Fruit fly (Drosophila melanogaster): ENCODE data around the gene Art6.

Gene Art6

dm6 chr3R:13901543-13901945 lies 44.1 kb downstream of the Art6 start, which contains the start of gene ems (continued):
- TF ChIP-seq CG7963 (GFP tag; IDR thresholded peaks at IDR 0.05; ENCODE audit: partially characterized antibody) (no peak), zf30C (GFP tag; optimal IDR thresholded peaks at IDR 0.05) (peak; percentile 17), ara (GFP tag; IDR thresholded peaks at IDR 0.05) (0 out of 2 replicates have a peak, but pooled peaks have one; percentile 13), NC2α (GFP tag; optimal IDR thresholded peaks at IDR 0.05) (no peak), otp (GFP tag; IDR thresholded peaks at IDR 0.05) (0 out of 3 replicates have a peak, but pooled peaks have one; percentile 40), Doc3 (GFP tag; IDR thresholded peaks at IDR 0.05; ENCODE audit: partially characterized antibody) (peak; percentile 26; the same call in 1 of the 3 replicates), bsh (GFP tag; optimal IDR thresholded peaks at IDR 0.05) (no peak), Dip2 (GFP tag; IDR thresholded peaks at IDR 0.05) (no peak), CoRest (tag; optimal IDR thresholded peaks at IDR 0.05) (peak; percentile 61), CG8765 (GFP tag; IDR thresholded peaks at IDR 0.05) (no peak)

dm6 chr3R:13899727-13900209 lies 45.8 kb downstream of the Art6 start:
- TF ChIP-seq otp (GFP tag; IDR thresholded peaks at IDR 0.05) (no peak), dimm (GFP tag; IDR thresholded peaks at IDR 0.05) (no peak), CG33557 (GFP tag; optimal IDR thresholded peaks at IDR 0.05) (no peak), sna (GFP tag; IDR thresholded peaks at IDR 0.05; ENCODE audit: partially characterized antibody) (no peak), CG6689 (GFP tag; IDR thresholded peaks at IDR 0.05) (no peak), prd (optimal IDR thresholded peaks at IDR 0.05) (no peak), prd (GFP tag; IDR thresholded peaks at IDR 0.05) (peak; percentile 31; the same call in 1 of the 3 replicates), cad (GFP tag; optimal IDR thresholded peaks at IDR 0.05) (peak; percentile 39), CG9437 (GFP tag; optimal IDR thresholded peaks at IDR 0.05) (no peak), Dip3 (GFP tag; optimal IDR thresholded peaks at IDR 0.05) (no peak), CG15601 (tag; optimal IDR thresholded peaks at IDR 0.05) (no peak), Hr51 (GFP tag; optimal IDR thresholded peaks at IDR 0.05) (no peak), CG3995 (GFP tag; optimal IDR thresholded peaks at IDR 0.05) (no peak), eyg (GFP tag; optimal IDR thresholded peaks at IDR 0.05) (no peak), bowl (GFP tag; IDR thresholded peaks at IDR 0.05) (no peak), Eip74EF (GFP tag; optimal IDR thresholded peaks at IDR 0.05) (no peak), CG11456 (GFP tag; IDR thresholded peaks at IDR 0.05) (0 out of 3 replicates have a peak, but pooled peaks have one; percentile 12), zen (tag; optimal IDR thresholded peaks at IDR 0.05) (peak; percentile 94), CG14710 (tag; optimal IDR thresholded peaks at IDR 0.05) (no peak), CHES-1-like (GFP tag; optimal IDR thresholded peaks at IDR 0.05) (no peak), D (optimal IDR thresholded peaks at IDR 0.05) (peak; percentile 97), D (GFP tag; optimal IDR thresholded peaks at IDR 0.05) (no peak)

dm6 chr3R:13896854-13897253 lies 48.8 kb downstream of the Art6 start:
- no peak for TF ChIP-seq cad (GFP tag; optimal IDR thresholded peaks at IDR 0.05)
- no peak for TF ChIP-seq Sox102F (GFP tag; optimal IDR thresholded peaks at IDR 0.05)
- no peak for TF ChIP-seq Optix (GFP tag; IDR thresholded peaks at IDR 0.05)
- no peak for TF ChIP-seq E2f2 (GFP tag; IDR thresholded peaks at IDR 0.05)
- peak; percentile 84 for TF ChIP-seq Ets65A (GFP tag)
- no peak for TF ChIP-seq Hmx (GFP tag; optimal IDR thresholded peaks at IDR 0.05)
- TF ChIP-seq klu (GFP tag; IDR thresholded peaks at IDR 0.05): no peak
- no peak for TF ChIP-seq CG12104 (GFP tag; optimal IDR thresholded peaks at IDR 0.05)
- no peak for TF ChIP-seq Dip3 (GFP tag; optimal IDR thresholded peaks at IDR 0.05)
- no peak for TF ChIP-seq CG31388 (GFP tag; optimal IDR thresholded peaks at IDR 0.05)
- TF ChIP-seq gce (GFP tag; IDR thresholded peaks at IDR 0.05): no peak
- no peak for TF ChIP-seq Ssrp (tag; optimal IDR thresholded peaks at IDR 0.05)
- TF ChIP-seq Nf-YC (tag; optimal IDR thresholded peaks at IDR 0.05): peak; percentile 7
- TF ChIP-seq Med (GFP tag): no peak
- TF ChIP-seq odd (GFP tag; optimal IDR thresholded peaks at IDR 0.05): no peak
- TF ChIP-seq Hr78 (GFP tag; optimal IDR thresholded peaks at IDR 0.05): no peak
- TF ChIP-seq CG11085 (GFP tag; IDR thresholded peaks at IDR 0.05): no peak
- no peak for TF ChIP-seq CG1602 (GFP tag; optimal IDR thresholded peaks at IDR 0.05)
- TF ChIP-seq CG9609 (GFP tag; optimal IDR thresholded peaks at IDR 0.05): no peak
- TF ChIP-seq yki (optimal IDR thresholded peaks at IDR 0.05): no peak
- TF ChIP-seq CG10959 (GFP tag; IDR thresholded peaks at IDR 0.05): no peak
- TF ChIP-seq bowl (GFP tag; IDR thresholded peaks at IDR 0.05): no peak
